Fruit fly (Drosophila melanogaster) whole organism, embryonic: ENCODE results near the gene CG8460.

Source experiments
- Chrac-16 ChIP-seq: fragments of 200-800 bp; sonication (Bioruptor generic); optimal IDR thresholded peaks from 3 replicates; lab custom pipeline; 2016; ENCODE audit warnings: missing biosample characterization, missing genetic modification characterization
- D19A ChIP-seq: fragments of 200-800 bp; optimal IDR thresholded peaks from 3 replicates; lab custom pipeline; 2019; ENCODE audit warnings: missing biosample characterization, mild to moderate bottlenecking, missing genetic modification characterization, moderate library complexity
- Gug ChIP-seq: fragments of 200-800 bp; sonication (Bioruptor generic); IDR thresholded peaks from 4 replicates; pipeline ENCODE4 v1.3.6; 2022; ENCODE audit warnings: missing biosample characterization, missing genetic modification characterization
- Ravus ChIP-seq: fragments of 200-800 bp; sonication (Bioruptor generic); IDR thresholded peaks from 2 replicates; pipeline ENCODE4 v1.3.6; 2022; ENCODE audit warnings: missing biosample characterization, missing genetic modification characterization

dm6 chr2L:8210468-8210867, 13.5 kb downstream of the CG8460 start:
- no peak for TF ChIP-seq Chrac-16 (GFP tag; lab: Kevin White, UChicago)
- TF ChIP-seq Ravus: no peak
- TF ChIP-seq Gug (GFP tag; lab: Robert Waterston, UW): no peak
- TF ChIP-seq D19A (tag; lab: Kevin White, UChicago): no peak
